Worm (Caenorhabditis elegans) whole organism, young adult: ENCODE measurements around the gene C24A3.1.

Experiments
- B0035.1 ChIP-seq: sonication (generic microtip); optimal IDR thresholded peaks from 2 replicates; lab custom pipeline; 2016; ENCODE audit warnings: missing genetic modification characterization, mild to moderate bottlenecking, missing compliant biosample characterization, missing genotype, missing genetic modification reagents
- B0261.1 ChIP-seq: sonication (generic microtip); optimal IDR thresholded peaks from 2 replicates; lab custom pipeline; 2016; ENCODE audit warnings: mild to moderate bottlenecking, missing genetic modification characterization, moderate library complexity, missing compliant biosample characterization
- B0336.3 ChIP-seq: fragments of 200-800 bp; sonication (Bioruptor generic); IDR thresholded peaks from 2 replicates; pipeline ENCODE4 v1.3.6; 2022; ENCODE audit warnings: missing genetic modification characterization, missing compliant biosample characterization
- F22D6.2 ChIP-seq: sonication (generic microtip); optimal IDR thresholded peaks from 2 replicates; lab custom pipeline; 2016; ENCODE audit warnings: mild to moderate bottlenecking, missing genetic modification characterization, missing compliant biosample characterization
- F49E8.2 ChIP-seq: sonication (generic microtip); optimal IDR thresholded peaks from 3 replicates; lab custom pipeline; 2017; ENCODE audit warnings: missing genetic modification characterization, mild to moderate bottlenecking, missing compliant biosample characterization, antibody characterized with exemption, moderate library complexity; ENCODE audit not compliant: insufficient read depth
- F57A8.1 ChIP-seq: fragments of 200-800 bp; sonication (Bioruptor generic); optimal IDR thresholded peaks from 2 replicates; lab custom pipeline; 2018; ENCODE audit warnings: mild to moderate bottlenecking, missing genetic modification characterization, moderate library complexity, missing compliant biosample characterization
- K12H6.12 ChIP-seq: fragments of 200-800 bp; sonication (Bioruptor generic); optimal IDR thresholded peaks from 2 replicates; lab custom pipeline; 2018; ENCODE audit warnings: mild to moderate bottlenecking, missing genetic modification characterization, missing compliant biosample characterization
- T07F8.4 ChIP-seq: sonication (generic microtip); optimal IDR thresholded peaks from 2 replicates; lab custom pipeline; 2016; ENCODE audit warnings: mild to moderate bottlenecking, missing genetic modification characterization, moderate library complexity, missing compliant biosample characterization
- aptf-3 ChIP-seq: fragments of 200-800 bp; sonication (Bioruptor generic); IDR thresholded peaks from 2 replicates; pipeline ENCODE4 v1.3.6; 2022; ENCODE audit warnings: missing genetic modification characterization, missing compliant biosample characterization
- attf-5 ChIP-seq: fragments of 200-800 bp; sonication (Bioruptor generic); optimal IDR thresholded peaks from 2 replicates; lab custom pipeline; 2018; ENCODE audit warnings: mild to moderate bottlenecking, missing genetic modification characterization, missing compliant biosample characterization
- cebp-1 ChIP-seq, 2 experiments: fragments of 200-800 bp in 1 of 2; sonication (Bioruptor generic) in 1 of 2; sonication (generic microtip) in 1 of 2; IDR thresholded peaks in 1 of 2; optimal IDR thresholded peaks in 1 of 2; 2 replicates each; pipeline versions ENCODE4 v1.3.6 to Lab custom; 2017 to 2022; ENCODE audit warnings: missing compliant biosample characterization in 2 of 2, missing genetic modification characterization in 2 of 2, mild to moderate bottlenecking in 1 of 2, missing genetic modification reagents in 1 of 2, moderate library complexity in 1 of 2
- cebp-2 ChIP-seq: fragments of 200-800 bp; sonication (Bioruptor generic); IDR thresholded peaks from 2 replicates; pipeline ENCODE4 v1.3.6; 2022; ENCODE audit warnings: missing genetic modification characterization, missing compliant biosample characterization
- ceh-58 ChIP-seq: fragments of 200-800 bp; sonication (Bioruptor generic); IDR thresholded peaks from 2 replicates; pipeline ENCODE4 v1.3.6; 2022; ENCODE audit warnings: missing genetic modification characterization, missing compliant biosample characterization
- dox-1 ChIP-seq: fragments of 200-800 bp; sonication (Bioruptor generic); IDR thresholded peaks from 2 replicates; pipeline ENCODE4 v1.3.6; 2022; ENCODE audit warnings: missing genetic modification reagents, missing genetic modification characterization, missing compliant biosample characterization
- efl-1 ChIP-seq: fragments of 150-350 bp; optimal IDR thresholded peaks from 2 replicates; lab custom pipeline; 2014; ENCODE audit warnings: missing biosample characterization, missing genetic modification reagents, missing genetic modification characterization
- egrh-3 ChIP-seq: fragments of 200-800 bp; sonication (Bioruptor generic); IDR thresholded peaks from 2 replicates; pipeline ENCODE4 v1.3.6; 2022; ENCODE audit warnings: missing genetic modification reagents, missing genetic modification characterization, missing compliant biosample characterization
- hlh-26 ChIP-seq: fragments of 200-800 bp; sonication (Bioruptor generic); conservative IDR thresholded peaks from 2 replicates; pipeline ENCODE4 v1.3.6; 2022; ENCODE audit warnings: missing genetic modification reagents, missing genetic modification characterization, missing compliant biosample characterization
- hsf-1 ChIP-seq: fragments of 200-800 bp; sonication (Bioruptor generic); IDR thresholded peaks from 2 replicates; pipeline ENCODE4 v1.3.6; 2022; ENCODE audit warnings: missing genetic modification reagents, missing genetic modification characterization, missing compliant biosample characterization
- lag-1 ChIP-seq: fragments of 200-800 bp; sonication (Bioruptor generic); IDR thresholded peaks from 2 replicates; pipeline ENCODE4 v1.3.6; 2022; ENCODE audit warnings: missing genetic modification reagents, missing genetic modification characterization, missing compliant biosample characterization
- let-526 ChIP-seq: fragments of 200-800 bp; sonication (Bioruptor generic); IDR thresholded peaks from 2 replicates; pipeline ENCODE4 v1.3.6; 2022; ENCODE audit warnings: missing genetic modification reagents, missing genetic modification characterization, missing compliant biosample characterization
- lin-35 ChIP-seq, 3 experiments: fragments of 150-350 bp in 2 of 3; sonication (generic microtip) in 1 of 3; optimal IDR thresholded peaks; 2 replicates each; lab custom pipeline; 2014 to 2018; ENCODE audit warnings: missing biosample characterization in 3 of 3, missing genetic modification characterization in 3 of 3, missing genetic modification reagents in 3 of 3
- lsy-27 ChIP-seq: sonication (generic microtip); optimal IDR thresholded peaks from 2 replicates; lab custom pipeline; 2017; ENCODE audit warnings: missing genetic modification characterization, mild to moderate bottlenecking, missing compliant biosample characterization, antibody characterized with exemption, missing genotype, borderline replicate concordance; ENCODE audit not compliant: insufficient read depth
- madf-6 ChIP-seq: fragments of 200-800 bp; sonication (Bioruptor generic); IDR thresholded peaks from 2 replicates; pipeline ENCODE4 v1.3.6; 2022; ENCODE audit warnings: missing genetic modification reagents, missing genetic modification characterization, missing compliant biosample characterization
- madf-8 ChIP-seq: fragments of 200-800 bp; sonication (Bioruptor generic); conservative IDR thresholded peaks from 2 replicates; pipeline ENCODE4 v1.3.6; 2022; ENCODE audit warnings: missing genetic modification reagents, missing genetic modification characterization, missing compliant biosample characterization
- mcd-1 ChIP-seq: fragments of 200-800 bp; sonication (Bioruptor generic); IDR thresholded peaks from 2 replicates; pipeline ENCODE4 v1.3.6; 2022; ENCODE audit warnings: missing genetic modification reagents, missing genetic modification characterization, missing compliant biosample characterization
- mel-28 ChIP-seq: sonication (generic microtip); optimal IDR thresholded peaks from 2 replicates; lab custom pipeline; 2016; ENCODE audit warnings: borderline replicate concordance, mild to moderate bottlenecking, missing genetic modification characterization, missing compliant biosample characterization
- nhr-120 ChIP-seq: fragments of 200-800 bp; sonication (Bioruptor generic); IDR thresholded peaks from 2 replicates; pipeline ENCODE4 v1.3.6; 2022; ENCODE audit warnings: missing genetic modification characterization, missing compliant biosample characterization
- rcor-1 ChIP-seq: fragments of 200-800 bp; sonication (Bioruptor generic); IDR thresholded peaks from 2 replicates; pipeline ENCODE4 v1.3.6; 2022; ENCODE audit warnings: missing genetic modification reagents, missing genetic modification characterization, missing compliant biosample characterization
- rpc-1 ChIP-seq, 2 experiments: fragments of 150-350 bp in 1 of 2; sonication (generic microtip) in 1 of 2; optimal IDR thresholded peaks; 2 replicates each; lab custom pipeline; 2014 to 2018; ENCODE audit warnings: missing biosample characterization in 1 of 2, missing genetic modification characterization in 1 of 2, missing genetic modification reagents in 1 of 2, missing genotype in 1 of 2
- somi-1 ChIP-seq: fragments of 200-800 bp; sonication (Bioruptor generic); optimal IDR thresholded peaks from 2 replicates; lab custom pipeline; 2018; ENCODE audit warnings: mild to moderate bottlenecking, missing genetic modification characterization, missing compliant biosample characterization
- zfh-2 ChIP-seq: fragments of 200-800 bp; sonication (Bioruptor generic); conservative IDR thresholded peaks from 2 replicates; pipeline ENCODE4 v1.3.6; 2022; ENCODE audit warnings: missing genetic modification reagents, missing genetic modification characterization, missing compliant biosample characterization

The C24A3.1 gene

DNA sequence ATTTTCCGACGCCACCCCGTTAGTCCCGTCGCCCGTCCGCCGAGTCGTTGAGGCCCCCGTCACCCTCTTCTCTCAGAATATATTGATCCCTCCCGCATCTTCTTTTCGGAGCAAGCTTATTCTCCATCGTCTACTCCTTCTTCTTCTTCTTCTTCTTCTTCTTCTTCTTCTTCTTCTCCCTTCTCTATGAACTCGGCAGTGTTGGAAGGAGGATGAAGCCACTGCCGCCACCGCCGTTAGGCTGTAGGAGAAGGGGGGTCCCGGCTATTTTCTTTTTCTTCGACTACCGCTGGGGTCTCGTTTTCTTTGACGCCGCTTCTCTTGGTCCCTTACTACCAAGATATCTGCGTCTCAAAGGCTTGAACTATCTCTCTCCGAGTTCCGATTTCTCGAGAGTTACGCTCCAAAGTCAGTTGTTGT, 3.3 kb upstream of the C24A3.1 start:
- TF ChIP-seq cebp-2 (no peak), egrh-3 (GFP tag; lab: Robert Waterston, UW) (peak; percentile 33; the same call in 1 of the 2 replicates), madf-6 (GFP tag; lab: Robert Waterston, UW) (no peak), rcor-1 (GFP tag; lab: Robert Waterston, UW) (peak; percentile 45; the same call in 1 of the 2 replicates), aptf-3 (GFP tag; lab: Robert Waterston, UW) (no peak), lin-35 (GFP tag; optimal IDR thresholded peaks at IDR 0.05; lab: Kevin White, UChicago) (peak in 1 of 3 experiments; percentile 22), F49E8.2 (tag; lab: Kevin White, UChicago) (no peak), ceh-58 (no peak), rpc-1 (optimal IDR thresholded peaks at IDR 0.05; lab: Kevin White, UChicago) (no peak), rpc-1 (tag; optimal IDR thresholded peaks at IDR 0.05; lab: Kevin White, UChicago) (no peak), let-526 (no peak), mcd-1 (GFP tag; lab: Robert Waterston, UW) (0 out of 2 replicates have a peak, but pooled peaks have one; percentile 34), hlh-26 (GFP tag; lab: Robert Waterston, UW) (no peak), zfh-2 (GFP tag; lab: Robert Waterston, UW) (peak; percentile 90), K12H6.12 (peak; percentile 57), F57A8.1 (no peak), attf-5 (GFP tag; lab: Kevin White, UChicago) (peak; percentile 4), madf-8 (GFP tag; lab: Robert Waterston, UW) (no peak), T07F8.4 (tag; lab: Kevin White, UChicago) (no peak)

DNA sequence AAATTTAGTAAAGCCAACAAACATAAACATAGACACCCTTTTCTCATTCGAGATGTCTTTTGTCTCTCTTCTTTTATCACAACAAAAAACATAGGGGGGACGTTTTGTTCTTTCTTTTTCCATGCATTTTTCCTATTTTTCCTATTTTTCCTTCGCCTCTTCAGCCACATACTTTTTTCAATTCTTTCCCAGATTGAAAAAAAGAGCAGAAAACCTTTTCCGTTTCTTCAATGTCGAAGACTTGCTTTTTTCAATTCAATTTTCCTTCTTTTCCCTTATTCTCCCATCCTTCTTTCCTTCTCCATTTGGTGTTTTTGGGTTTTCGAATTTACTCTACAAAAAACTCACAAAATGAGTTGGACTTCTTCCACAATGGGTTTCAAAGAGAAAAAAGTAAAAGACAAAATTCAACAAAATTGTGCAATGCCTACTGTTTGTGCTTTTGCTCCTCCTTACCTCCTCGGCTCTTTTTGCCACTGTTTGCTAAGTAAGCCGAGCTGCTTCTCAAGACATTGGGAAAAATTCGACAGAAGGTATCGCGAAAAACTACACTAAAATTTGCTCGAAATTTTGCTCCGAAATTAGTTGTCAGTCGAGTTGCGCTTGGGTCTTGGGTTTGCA, 2.3 kb upstream of the C24A3.1 start:
- no peak for TF ChIP-seq B0035.1 (tag; lab: Kevin White, UChicago)
- no peak for TF ChIP-seq nhr-120 (GFP tag; lab: Robert Waterston, UW)
- TF ChIP-seq somi-1 = no peak
- TF ChIP-seq efl-1 (GFP tag; lab: Kevin White, UChicago) = no peak
- no peak for TF ChIP-seq lag-1 (GFP tag; lab: Robert Waterston, UW)
- no peak for TF ChIP-seq mel-28 (tag; lab: Kevin White, UChicago)
- TF ChIP-seq dox-1 = no peak

ce11 chrX:8997450-8998075, 1.3 kb upstream of the C24A3.1 start, which contains the start of gene C24A3.2:
TSS of gene C24A3.2 (plus strand) at chrX:8997500.
- TF ChIP-seq B0336.3 (GFP tag; lab: Robert Waterston, UW) (no peak), B0261.1 (tag; lab: Kevin White, UChicago) (no peak), F22D6.2 (tag; lab: Kevin White, UChicago) (no peak), cebp-1 (GFP tag; IDR thresholded peaks at IDR 0.05; lab: Robert Waterston, UW) (no peak), cebp-1 (tag; optimal IDR thresholded peaks at IDR 0.05; lab: Kevin White, UChicago) (peak; percentile 61), lsy-27 (tag; lab: Kevin White, UChicago) (no peak), efl-1 (GFP tag; lab: Kevin White, UChicago) (no peak)

- peak; percentile 91 for TF ChIP-seq hsf-1 (GFP tag; lab: Robert Waterston, UW)
These were observed 9.1 kb downstream of the C24A3.1 start for ce11 chrX:9007931-9008330.
